Fruit fly (Drosophila melanogaster) whole organism, larva: ENCODE data around the gene Dtd.

Source experiments
- noc ChIP-seq: fragments of 200-800 bp; sonication (Bioruptor generic); optimal IDR thresholded peaks from 3 replicates; lab custom pipeline; 2019; ENCODE audit warnings: missing biosample characterization, mild to moderate bottlenecking, missing genetic modification characterization, moderate library complexity

Gene Dtd

dm6 chr3R:11451207-11451841 is 21.5 kb downstream of the Dtd start, which contains the start of gene sals:
Gene sals (minus strand): TSS chr3R:11451791.
- no peak for TF ChIP-seq noc (tag; lab: Kevin White, UChicago)

dm6 chr3R:11452041-11452440 is 22.2 kb downstream of the Dtd start:
- no peak for TF ChIP-seq noc (tag; lab: Kevin White, UChicago)

- TF ChIP-seq noc (tag; lab: Kevin White, UChicago) = peak; percentile 93
These were observed 24.5 kb downstream of the Dtd start for dm6 chr3R:11454210-11454904.

- TF ChIP-seq noc (tag; lab: Kevin White, UChicago) = no peak
These were observed 26.7 kb downstream of the Dtd start for dm6 chr3R:11456539-11456938.

- no peak for TF ChIP-seq noc (tag; lab: Kevin White, UChicago)
These were observed 27.4 kb downstream of the Dtd start for dm6 chr3R:11457286-11457685.

dm6 chr3R:11458022-11458850 is 28.4 kb downstream of the Dtd start:
- no peak for TF ChIP-seq noc (tag; lab: Kevin White, UChicago)

dm6 chr3R:11458851-11459175 is 29.0 kb downstream of the Dtd start:
- TF ChIP-seq noc (tag; lab: Kevin White, UChicago) = peak; percentile 15

- TF ChIP-seq noc (tag; lab: Kevin White, UChicago) = no peak
These were observed 30.9 kb downstream of the Dtd start, which contains the start of gene PGRP-LB for dm6 chr3R:11460502-11461358. Gene PGRP-LB (minus strand): TSS chr3R:11460552.

dm6 chr3R:11467812-11468211 is 38.0 kb downstream of the Dtd start:
- no peak for TF ChIP-seq noc (tag; lab: Kevin White, UChicago)

- TF ChIP-seq noc (tag; lab: Kevin White, UChicago) = no peak
These were observed 39.9 kb downstream of the Dtd start for dm6 chr3R:11469745-11470144.
